Fruit fly (Drosophila melanogaster): ENCODE data around the gene CG15545.

DNA sequence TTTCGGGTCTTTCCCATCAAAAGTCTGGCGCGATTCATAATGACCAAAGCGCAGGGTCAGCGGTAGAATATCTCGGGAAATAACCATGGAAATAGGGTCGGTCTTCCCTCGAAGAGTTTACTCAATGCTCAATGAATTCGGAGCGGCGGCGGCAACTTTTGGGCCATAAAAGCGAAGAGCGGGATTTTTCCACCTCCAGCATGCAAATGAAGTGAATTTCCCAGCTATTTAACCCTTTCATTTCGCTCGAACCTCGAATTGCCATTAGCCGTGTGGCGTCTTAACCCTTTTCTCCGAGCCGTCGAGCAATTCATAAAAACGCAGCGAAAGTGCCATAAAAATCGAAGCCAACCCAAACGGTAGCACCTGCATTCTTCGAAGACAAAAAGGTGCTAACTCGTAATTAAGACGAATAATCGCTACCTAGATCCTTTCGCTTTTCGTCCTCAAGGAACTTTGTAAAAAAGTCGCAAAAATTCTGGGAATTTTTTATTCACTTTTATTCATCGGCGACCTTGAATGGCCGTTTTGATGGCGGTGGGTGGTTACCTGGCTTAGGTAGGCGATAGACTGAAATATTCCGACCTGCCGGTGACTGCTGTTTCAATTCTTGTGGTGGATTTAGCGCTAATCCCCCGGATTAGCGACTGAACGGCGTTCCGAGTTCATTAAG is 22.5 kb downstream of the CG15545 start:
- TF ChIP-seq CTCF (optimal IDR thresholded peaks at IDR 0.05) = no peak
- no peak for TF ChIP-seq CG8478 (optimal IDR thresholded peaks at IDR 0.05)
